Fruit fly (Drosophila melanogaster): ENCODE results near the gene csw.
A peak's percentile ranks its signal among the peaks of the same experiment; 100 is the strongest.

Gene csw

DNA sequence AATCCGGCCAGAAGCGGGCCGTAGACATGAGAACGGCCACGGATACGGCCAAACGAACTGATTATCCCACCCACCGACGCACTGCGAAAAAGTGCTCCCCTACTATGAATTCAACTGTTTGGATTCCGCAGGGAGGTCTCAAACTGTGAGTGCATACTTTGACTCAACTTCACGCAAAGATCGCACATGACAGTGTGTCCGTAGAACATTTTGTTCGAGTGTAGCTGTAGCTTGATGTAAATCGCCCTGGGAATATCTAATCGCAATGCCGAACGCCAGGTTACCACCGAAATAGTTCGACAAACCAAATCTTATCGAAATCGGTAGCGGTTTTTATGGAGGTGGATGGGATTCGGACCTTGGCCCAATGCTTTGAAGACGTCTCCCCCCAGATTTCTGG, 67.0 kb downstream of the csw start (continued):
- TF ChIP-seq sens-2 (GFP tag; IDR thresholded peaks at IDR 0.05), result no peak
- TF ChIP-seq lab (GFP tag; optimal IDR thresholded peaks at IDR 0.05), result peak; percentile 60
- TF ChIP-seq CG34376 (GFP tag; optimal IDR thresholded peaks at IDR 0.05), result peak; percentile 63
- TF ChIP-seq Meics (GFP tag; optimal IDR thresholded peaks at IDR 0.05), result peak; percentile 39
- peak; percentile 44 for TF ChIP-seq Hmr (GFP tag; optimal IDR thresholded peaks at IDR 0.05)
- TF ChIP-seq grn (GFP tag; optimal IDR thresholded peaks at IDR 0.05), result peak; percentile 85
- TF ChIP-seq Med (GFP tag), result peak; percentile 72
- peak; percentile 30 for TF ChIP-seq Hand (GFP tag; optimal IDR thresholded peaks at IDR 0.05)
- no peak for TF ChIP-seq CG31365 (tag; optimal IDR thresholded peaks at IDR 0.05)
- TF ChIP-seq prd (optimal IDR thresholded peaks at IDR 0.05), result no peak
- TF ChIP-seq prd (GFP tag; IDR thresholded peaks at IDR 0.05), result 0 out of 3 replicates have a peak, but pooled peaks have one; percentile 7
- TF ChIP-seq mirr (GFP tag; optimal IDR thresholded peaks at IDR 0.05), result peak; percentile 68
- peak; percentile 37; the same call in 1 of the 2 replicates for TF ChIP-seq CG9932 (GFP tag; IDR thresholded peaks at IDR 0.05)
- TF ChIP-seq CG18599 (GFP tag; optimal IDR thresholded peaks at IDR 0.05), result peak; percentile 72
- no peak for TF ChIP-seq B-H2 (GFP tag; optimal IDR thresholded peaks at IDR 0.05)
- TF ChIP-seq CG13296 (GFP tag; optimal IDR thresholded peaks at IDR 0.05), result peak; percentile 15
- TF ChIP-seq slbo (GFP tag; IDR thresholded peaks at IDR 0.05), result peak; percentile 52; the same call in 1 of the 2 replicates
- TF ChIP-seq CG3281 (GFP tag; optimal IDR thresholded peaks at IDR 0.05), result peak; percentile 16
- TF ChIP-seq BtbVII (GFP tag; optimal IDR thresholded peaks at IDR 0.05), result peak; percentile 23
- TF ChIP-seq gem (tag; optimal IDR thresholded peaks at IDR 0.05), result no peak
- peak; percentile 82 for TF ChIP-seq Hey (tag; optimal IDR thresholded peaks at IDR 0.05)
- peak; percentile 37; the same call in 1 of the 2 replicates for TF ChIP-seq CG32532 (GFP tag; IDR thresholded peaks at IDR 0.05)
- TF ChIP-seq Aef1 (GFP tag; IDR thresholded peaks at IDR 0.05), result no peak
- no peak for TF ChIP-seq CG33557 (GFP tag; optimal IDR thresholded peaks at IDR 0.05)
- TF ChIP-seq sug (tag; optimal IDR thresholded peaks at IDR 0.05), result peak; percentile 82
- no peak for TF ChIP-seq CG10959 (GFP tag; IDR thresholded peaks at IDR 0.05)
- peak; percentile 8 for TF ChIP-seq grau (tag; optimal IDR thresholded peaks at IDR 0.05)
- no peak for TF ChIP-seq CG8765 (GFP tag; IDR thresholded peaks at IDR 0.05)
- peak; percentile 82 for TF ChIP-seq GATAe (GFP tag; conservative IDR thresholded peaks at IDR 0.05)
- no peak for TF ChIP-seq CG9797 (GFP tag; optimal IDR thresholded peaks at IDR 0.05)
- peak; percentile 55 for TF ChIP-seq cwo (GFP tag; optimal IDR thresholded peaks at IDR 0.05)
- TF ChIP-seq h (optimal IDR thresholded peaks at IDR 0.05), result no peak
- TF ChIP-seq pan (optimal IDR thresholded peaks at IDR 0.05), result no peak
- TF ChIP-seq pan (GFP tag; optimal IDR thresholded peaks at IDR 0.05 in 1 of 2, IDR thresholded peaks at IDR 0.05 in 1 of 2), result peak in 1 of 2 experiments; percentile 31
- peak; percentile 30 for TF ChIP-seq CG15514 (GFP tag; optimal IDR thresholded peaks at IDR 0.05)
- TF ChIP-seq CG2678 (tag; optimal IDR thresholded peaks at IDR 0.05), result peak; percentile 39
- peak; percentile 20 for TF ChIP-seq CG13424 (tag; optimal IDR thresholded peaks at IDR 0.05)
- TF ChIP-seq CG15269 (tag; optimal IDR thresholded peaks at IDR 0.05), result peak; percentile 46
- no peak for TF ChIP-seq ewg (GFP tag; optimal IDR thresholded peaks at IDR 0.05)
- no peak for TF ChIP-seq CG4328 (GFP tag; optimal IDR thresholded peaks at IDR 0.05)
- TF ChIP-seq CG6813 (GFP tag; optimal IDR thresholded peaks at IDR 0.05), result peak; percentile 9
- TF ChIP-seq CG12769 (tag; optimal IDR thresholded peaks at IDR 0.05), result peak; percentile 66
- TF ChIP-seq CG14014 (GFP tag; IDR thresholded peaks at IDR 0.05), result peak; percentile 30; the same call in 1 of the 2 replicates

Measured in whole organism, embryonic.